Worm (Caenorhabditis elegans) whole organism, L3 larva: ENCODE measurements around the gene glr-4.

Source experiments
- aly-2 ChIP-seq: fragments of 150-350 bp; optimal IDR thresholded peaks from 2 replicates; lab custom pipeline; 2014; ENCODE audit warnings: missing biosample characterization, missing genetic modification characterization
- ama-1 ChIP-seq: fragments of 150-350 bp; optimal IDR thresholded peaks from 2 replicates; lab custom pipeline; 2018
- elt-2 ChIP-seq: sonication (generic microtip); optimal IDR thresholded peaks from 2 replicates; lab custom pipeline; 2016; ENCODE audit warnings: missing genetic modification reagents, mild to moderate bottlenecking, missing genetic modification characterization, missing compliant biosample characterization
- fos-1 ChIP-seq: fragments of 150-350 bp; optimal IDR thresholded peaks from 2 replicates; lab custom pipeline; 2014; ENCODE audit warnings: missing biosample characterization, missing genetic modification characterization
- lin-39 ChIP-seq: fragments of 150-350 bp; optimal IDR thresholded peaks from 2 replicates; lab custom pipeline; 2018; ENCODE audit warnings: missing biosample characterization, missing genetic modification reagents, missing genetic modification characterization
- lsy-12 ChIP-seq: sonication (generic microtip); optimal IDR thresholded peaks from 2 replicates; lab custom pipeline; 2016; ENCODE audit warnings: mild to moderate bottlenecking, missing genetic modification characterization, missing compliant biosample characterization
- nfya-1 ChIP-seq: sonication (generic microtip); optimal IDR thresholded peaks from 2 replicates; lab custom pipeline; 2017; ENCODE audit warnings: missing genetic modification characterization, mild to moderate bottlenecking, missing compliant biosample characterization, antibody characterized with exemption, moderate library complexity; ENCODE audit not compliant: insufficient read depth
- pha-4 ChIP-seq: fragments of 150-350 bp; optimal IDR thresholded peaks from 2 replicates; lab custom pipeline; 2014; ENCODE audit warnings: missing biosample characterization, missing genetic modification reagents, missing genetic modification characterization
- snpc-4 ChIP-seq: fragments of 150-350 bp; optimal IDR thresholded peaks from 2 replicates; lab custom pipeline; 2014; ENCODE audit warnings: missing biosample characterization, missing genetic modification characterization
- tbx-2 ChIP-seq: sonication (generic microtip); optimal IDR thresholded peaks from 2 replicates; lab custom pipeline; 2016; ENCODE audit warnings: mild to moderate bottlenecking, missing genetic modification characterization, missing compliant biosample characterization
- ztf-11 ChIP-seq: fragments of 150-350 bp; optimal IDR thresholded peaks from 2 replicates; lab custom pipeline; 2014; ENCODE audit warnings: missing biosample characterization, missing genetic modification characterization
- ztf-4 ChIP-seq: fragments of 150-350 bp; optimal IDR thresholded peaks from 2 replicates; lab custom pipeline; 2014; ENCODE audit warnings: missing biosample characterization, missing genetic modification characterization

ce11 chrII:7812332-7812731 lies 18.2 kb upstream of the glr-4 start:
- TF ChIP-seq elt-2 (tag; lab: Kevin White, UChicago): no peak
- TF ChIP-seq snpc-4 (tag; lab: Kevin White, UChicago): no peak
- TF ChIP-seq nfya-1 (tag; lab: Kevin White, UChicago): no peak
- TF ChIP-seq aly-2 (tag; lab: Kevin White, UChicago): no peak
- TF ChIP-seq ztf-4: no peak
- no peak for TF ChIP-seq ama-1 (lab: Kevin White, UChicago)
- no peak for TF ChIP-seq pha-4
- no peak for TF ChIP-seq ztf-11 (tag; lab: Kevin White, UChicago)
- TF ChIP-seq lin-39 (tag; lab: Kevin White, UChicago): no peak
- TF ChIP-seq tbx-2: no peak
- TF ChIP-seq lsy-12 (tag; lab: Kevin White, UChicago): no peak
- TF ChIP-seq fos-1: no peak
